Worm (Caenorhabditis elegans) whole organism, L1 larva: ENCODE results near the gene dolk-1.

ENCODE experiments used
- C04F5.9 ChIP-seq: sonication (generic microtip); optimal IDR thresholded peaks from 2 replicates; lab custom pipeline; 2016; ENCODE audit warnings: missing genetic modification characterization, missing compliant biosample characterization
- C16A3.4 ChIP-seq: fragments of 150-350 bp; optimal IDR thresholded peaks from 2 replicates; lab custom pipeline; 2014; ENCODE audit warnings: missing biosample characterization, missing genetic modification characterization
- alr-1 ChIP-seq: fragments of 200-800 bp; sonication (Bioruptor generic); optimal IDR thresholded peaks from 2 replicates; lab custom pipeline; 2018; ENCODE audit warnings: borderline replicate concordance, mild to moderate bottlenecking, missing genetic modification characterization, missing compliant biosample characterization
- aly-2 ChIP-seq: fragments of 150-350 bp; optimal IDR thresholded peaks from 2 replicates; lab custom pipeline; 2014; ENCODE audit warnings: missing biosample characterization, missing genetic modification characterization
- blmp-1 ChIP-seq: fragments of 150-350 bp; optimal IDR thresholded peaks from 2 replicates; lab custom pipeline; 2014; ENCODE audit warnings: missing biosample characterization, missing genetic modification characterization
- ceh-63 ChIP-seq: fragments of 200-800 bp; sonication (Bioruptor generic); optimal IDR thresholded peaks from 2 replicates; lab custom pipeline; 2018; ENCODE audit warnings: mild to moderate bottlenecking, missing genetic modification characterization, missing compliant biosample characterization
- ceh-82 ChIP-seq, 3 experiments: fragments of 150-350 bp in 1 of 3; sonication (generic microtip) in 2 of 3; optimal IDR thresholded peaks; 2 replicates each; lab custom pipeline; 2014 to 2017; ENCODE audit warnings: missing biosample characterization in 3 of 3, missing genetic modification characterization in 3 of 3
- ceh-90 ChIP-seq: sonication (generic microtip); optimal IDR thresholded peaks from 2 replicates; lab custom pipeline; 2016; ENCODE audit warnings: missing genetic modification characterization, missing compliant biosample characterization
- ces-1 ChIP-seq: fragments of 150-350 bp; optimal IDR thresholded peaks from 2 replicates; lab custom pipeline; 2014; ENCODE audit warnings: missing biosample characterization, missing genetic modification reagents, missing genetic modification characterization
- dpl-1 ChIP-seq, 3 experiments: fragments of 150-350 bp in 2 of 3; sonication (generic microtip) in 1 of 3; optimal IDR thresholded peaks; 2 replicates each; lab custom pipeline; 2014 to 2017; ENCODE audit warnings: missing biosample characterization in 3 of 3, missing genetic modification characterization in 3 of 3, missing genetic modification reagents in 3 of 3
- efl-3 ChIP-seq: fragments of 200-800 bp; sonication (Bioruptor generic); optimal IDR thresholded peaks from 2 replicates; lab custom pipeline; 2018; ENCODE audit warnings: mild to moderate bottlenecking, missing genetic modification characterization, missing compliant biosample characterization
- egl-13 ChIP-seq: sonication (generic microtip); optimal IDR thresholded peaks from 2 replicates; lab custom pipeline; 2016; ENCODE audit warnings: missing genotype, missing genetic modification reagents, missing genetic modification characterization, missing compliant biosample characterization
- egl-27 ChIP-seq, 2 experiments: fragments of 150-350 bp in 1 of 2; sonication (generic microtip); optimal IDR thresholded peaks; 3 replicates each; lab custom pipeline; 2017 to 2018; ENCODE audit warnings: missing biosample characterization in 2 of 2, missing genetic modification characterization in 2 of 2, missing genetic modification reagents in 2 of 2
- elt-2 ChIP-seq: sonication (generic microtip); optimal IDR thresholded peaks from 2 replicates; lab custom pipeline; 2016; ENCODE audit warnings: missing genetic modification characterization, mild to moderate bottlenecking, inconsistent platforms, missing compliant biosample characterization, missing genetic modification reagents
- ets-5 ChIP-seq: fragments of 200-800 bp; sonication (Bioruptor generic); IDR thresholded peaks from 2 replicates; pipeline ENCODE4 v1.3.6; 2022; ENCODE audit warnings: missing genetic modification characterization, missing compliant biosample characterization
- fkh-10 ChIP-seq: sonication (generic microtip); optimal IDR thresholded peaks from 2 replicates; lab custom pipeline; 2017; ENCODE audit warnings: missing biosample characterization, missing genetic modification reagents, missing genetic modification characterization
- fkh-8 ChIP-seq: sonication (generic microtip); optimal IDR thresholded peaks from 2 replicates; lab custom pipeline; 2016; ENCODE audit warnings: mild to moderate bottlenecking, missing genetic modification characterization, missing compliant biosample characterization
- fos-1 ChIP-seq: fragments of 150-350 bp; optimal IDR thresholded peaks from 2 replicates; lab custom pipeline; 2014; ENCODE audit warnings: missing biosample characterization, missing genetic modification characterization
- grh-1 ChIP-seq: fragments of 200-800 bp; sonication (Bioruptor generic); IDR thresholded peaks from 2 replicates; pipeline ENCODE4 v1.3.6; 2022; ENCODE audit warnings: missing genetic modification reagents, missing genetic modification characterization, missing compliant biosample characterization
- hlh-17 ChIP-seq: fragments of 200-800 bp; sonication (Bioruptor generic); optimal IDR thresholded peaks from 2 replicates; lab custom pipeline; 2018; ENCODE audit warnings: missing genetic modification characterization, mild to moderate bottlenecking, missing compliant biosample characterization, moderate library complexity, borderline replicate concordance
- hlh-4 ChIP-seq: sonication (generic microtip); optimal IDR thresholded peaks from 2 replicates; lab custom pipeline; 2016; ENCODE audit warnings: mild to moderate bottlenecking, missing genetic modification characterization, missing compliant biosample characterization
- hpl-2 ChIP-seq: fragments of 150-350 bp; optimal IDR thresholded peaks from 2 replicates; lab custom pipeline; 2014; ENCODE audit warnings: missing biosample characterization, missing genetic modification reagents, missing genetic modification characterization
- isw-1 ChIP-seq: fragments of 200-800 bp; sonication (Bioruptor generic); IDR thresholded peaks from 2 replicates; pipeline ENCODE4 v1.3.6; 2022; ENCODE audit warnings: missing genetic modification characterization, missing compliant biosample characterization
- jun-1 ChIP-seq: fragments of 150-350 bp; optimal IDR thresholded peaks from 2 replicates; lab custom pipeline; 2014; ENCODE audit warnings: missing biosample characterization, missing genetic modification reagents, missing genetic modification characterization
- lin-13 ChIP-seq: fragments of 150-350 bp; optimal IDR thresholded peaks from 2 replicates; lab custom pipeline; 2014; ENCODE audit warnings: missing biosample characterization, missing genetic modification reagents, missing genetic modification characterization
- lin-14 ChIP-seq: fragments of 200-800 bp; sonication (Bioruptor generic); optimal IDR thresholded peaks from 2 replicates; lab custom pipeline; 2018; ENCODE audit warnings: mild to moderate bottlenecking, missing genetic modification characterization, moderate library complexity, missing compliant biosample characterization
- lin-15B ChIP-seq: fragments of 150-350 bp; sonication (generic microtip); optimal IDR thresholded peaks from 3 replicates; lab custom pipeline; 2014; ENCODE audit warnings: missing biosample characterization, missing genetic modification characterization
- lsy-2 ChIP-seq, 2 experiments: fragments of 150-350 bp; optimal IDR thresholded peaks; 2 replicates each; lab custom pipeline; 2014; ENCODE audit warnings: missing biosample characterization in 2 of 2, missing genetic modification characterization in 2 of 2
- mab-9 ChIP-seq: fragments of 200-800 bp; sonication (Bioruptor generic); IDR thresholded peaks from 2 replicates; pipeline ENCODE4 v1.3.6; 2022; ENCODE audit warnings: missing genetic modification reagents, missing genetic modification characterization, missing compliant biosample characterization
- mdl-1 ChIP-seq, 2 experiments: fragments of 150-350 bp; optimal IDR thresholded peaks; 2 replicates each; lab custom pipeline; 2014 to 2017; ENCODE audit warnings: missing biosample characterization in 2 of 2, missing genetic modification characterization in 2 of 2, inconsistent platforms in 1 of 2
- mep-1 ChIP-seq: fragments of 150-350 bp; optimal IDR thresholded peaks from 2 replicates; lab custom pipeline; 2014; ENCODE audit warnings: missing biosample characterization, missing genetic modification characterization
- nhr-12 ChIP-seq: sonication (generic microtip); optimal IDR thresholded peaks from 2 replicates; lab custom pipeline; 2017; ENCODE audit warnings: missing biosample characterization, missing genetic modification characterization
- nhr-19 ChIP-seq: fragments of 200-800 bp; sonication (Bioruptor generic); conservative IDR thresholded peaks from 2 replicates; pipeline ENCODE4 v1.3.6; 2022; ENCODE audit warnings: missing genetic modification characterization, missing compliant biosample characterization
- nhr-28 ChIP-seq: fragments of 150-350 bp; optimal IDR thresholded peaks from 2 replicates; lab custom pipeline; 2014; ENCODE audit warnings: missing biosample characterization, missing genetic modification characterization
- nhr-71 ChIP-seq: sonication (generic microtip); optimal IDR thresholded peaks from 2 replicates; lab custom pipeline; 2016; ENCODE audit warnings: mild to moderate bottlenecking, missing genetic modification characterization, moderate library complexity, missing compliant biosample characterization
- nhr-76 ChIP-seq: sonication (generic microtip); optimal IDR thresholded peaks from 2 replicates; lab custom pipeline; 2017; ENCODE audit warnings: missing biosample characterization, missing genetic modification characterization
- nhr-77 ChIP-seq: fragments of 150-350 bp; optimal IDR thresholded peaks from 2 replicates; lab custom pipeline; 2014; ENCODE audit warnings: missing biosample characterization, missing genetic modification characterization
- nhr-85 ChIP-seq: sonication (generic microtip); peaks from one replicate; lab custom pipeline; 2016; ENCODE audit warnings: missing genetic modification characterization, inconsistent platforms, missing compliant biosample characterization
- nhr-90 ChIP-seq: sonication (generic microtip); optimal IDR thresholded peaks from 2 replicates; lab custom pipeline; 2016; ENCODE audit warnings: mild to moderate bottlenecking, missing genetic modification characterization, missing compliant biosample characterization; ENCODE audit not compliant: poor library complexity
- snu-23 ChIP-seq: sonication (generic microtip); optimal IDR thresholded peaks from 2 replicates; lab custom pipeline; 2016; ENCODE audit warnings: missing genetic modification characterization, missing compliant biosample characterization
- sox-4 ChIP-seq: sonication (generic microtip); optimal IDR thresholded peaks from 2 replicates; lab custom pipeline; 2016; ENCODE audit warnings: missing genetic modification characterization, missing compliant biosample characterization
- sptf-1 ChIP-seq: fragments of 150-350 bp; optimal IDR thresholded peaks from 2 replicates; lab custom pipeline; 2014; ENCODE audit warnings: missing biosample characterization, missing genetic modification characterization
- sup-37 ChIP-seq: fragments of 200-800 bp; sonication (Bioruptor generic); optimal IDR thresholded peaks from 2 replicates; lab custom pipeline; 2018; ENCODE audit warnings: mild to moderate bottlenecking, missing genetic modification characterization, missing compliant biosample characterization
- swsn-7 ChIP-seq: sonication (generic microtip); optimal IDR thresholded peaks from 2 replicates; lab custom pipeline; 2016; ENCODE audit warnings: missing genetic modification characterization, missing compliant biosample characterization
- tlp-1 ChIP-seq: fragments of 150-350 bp; optimal IDR thresholded peaks from 2 replicates; lab custom pipeline; 2014; ENCODE audit warnings: missing biosample characterization, missing genetic modification characterization
- unc-30 ChIP-seq: sonication (generic microtip); optimal IDR thresholded peaks from 2 replicates; lab custom pipeline; 2017; ENCODE audit warnings: missing biosample characterization, missing genetic modification characterization
- unc-62 ChIP-seq: fragments of 150-350 bp; optimal IDR thresholded peaks from 2 replicates; lab custom pipeline; 2014; ENCODE audit warnings: missing biosample characterization, missing genetic modification reagents, missing genetic modification characterization
- xbp-1 ChIP-seq: sonication (generic microtip); optimal IDR thresholded peaks from 2 replicates; lab custom pipeline; 2016; ENCODE audit warnings: missing genetic modification characterization, missing compliant biosample characterization
- zag-1 ChIP-seq: fragments of 150-350 bp; optimal IDR thresholded peaks from 2 replicates; lab custom pipeline; 2014; ENCODE audit warnings: missing biosample characterization, missing genetic modification characterization
- ztf-11 ChIP-seq, 2 experiments: sonication (generic microtip); optimal IDR thresholded peaks; 2 replicates each; lab custom pipeline; 2016 to 2017; ENCODE audit warnings: missing genetic modification characterization in 2 of 2, missing biosample characterization in 1 of 2, missing compliant biosample characterization in 1 of 2

Gene dolk-1

DNA sequence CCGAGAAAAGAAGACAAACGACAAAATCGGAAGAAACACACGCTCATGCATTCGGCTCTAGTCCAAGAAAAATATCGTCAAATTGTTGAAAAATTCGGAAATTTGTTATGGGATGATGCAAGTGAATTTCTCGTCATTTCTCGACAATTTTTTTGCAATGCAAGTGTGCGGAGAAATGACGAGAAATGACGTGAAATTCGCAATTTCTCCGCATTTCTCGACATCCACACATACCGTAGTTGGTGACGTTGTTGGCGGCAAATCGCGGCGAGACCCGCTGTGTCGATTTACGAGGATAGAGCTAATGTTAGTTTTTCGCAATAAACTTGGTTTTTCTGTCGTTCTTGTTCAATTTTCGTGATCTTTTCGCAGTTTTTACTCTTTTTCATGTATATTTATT lies 5.8 kb upstream of the dolk-1 start:
- TF ChIP-seq C04F5.9 = peak; percentile 97
- TF ChIP-seq lsy-2 (tag; optimal IDR thresholded peaks at IDR 0.05; lab: Kevin White, UChicago) = peak in 1 of 2 experiments; percentile 2
- TF ChIP-seq, all 84 proteins: peak for 2; not testable (repeated sequence) for 82

DNA sequence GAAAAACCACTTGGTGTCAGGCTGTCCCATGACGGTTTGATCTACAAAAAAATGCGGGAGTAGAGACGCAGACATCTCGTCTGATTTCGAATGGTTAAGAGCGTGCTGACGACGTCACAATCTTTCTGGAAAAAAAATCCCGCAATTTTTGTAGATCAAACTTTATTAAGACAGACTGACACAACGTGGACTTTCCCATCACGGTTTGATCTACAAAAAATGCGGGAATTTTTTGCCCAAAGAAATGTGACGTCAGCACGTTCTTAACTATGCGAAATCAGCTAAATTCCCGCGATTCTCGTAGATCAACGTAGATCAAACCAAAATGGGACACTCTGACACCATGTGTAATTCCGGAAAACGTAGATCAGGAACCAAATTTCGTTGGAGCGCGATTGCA lies 5.1 kb upstream of the dolk-1 start:
- no peak for TF ChIP-seq ets-5 (GFP tag; lab: Robert Waterston, UW)
- TF ChIP-seq mab-9 (GFP tag; lab: Robert Waterston, UW) = no peak
- no peak for TF ChIP-seq mdl-1 (tag; optimal IDR thresholded peaks at IDR 0.05; lab: Kevin White, UChicago)
- no peak for TF ChIP-seq fos-1
- no peak for TF ChIP-seq ztf-11 (tag; optimal IDR thresholded peaks at IDR 0.05; lab: Kevin White, UChicago)
- no peak for TF ChIP-seq hpl-2
- no peak for TF ChIP-seq nhr-85 (tag; lab: Kevin White, UChicago)
- TF ChIP-seq efl-3 (GFP tag; lab: Kevin White, UChicago) = no peak
- TF ChIP-seq lin-15B (tag; lab: Kevin White, UChicago) = no peak
- TF ChIP-seq unc-62 (GFP tag; lab: Kevin White, UChicago) = no peak
- TF ChIP-seq, all 84 proteins: peak for 0

DNA sequence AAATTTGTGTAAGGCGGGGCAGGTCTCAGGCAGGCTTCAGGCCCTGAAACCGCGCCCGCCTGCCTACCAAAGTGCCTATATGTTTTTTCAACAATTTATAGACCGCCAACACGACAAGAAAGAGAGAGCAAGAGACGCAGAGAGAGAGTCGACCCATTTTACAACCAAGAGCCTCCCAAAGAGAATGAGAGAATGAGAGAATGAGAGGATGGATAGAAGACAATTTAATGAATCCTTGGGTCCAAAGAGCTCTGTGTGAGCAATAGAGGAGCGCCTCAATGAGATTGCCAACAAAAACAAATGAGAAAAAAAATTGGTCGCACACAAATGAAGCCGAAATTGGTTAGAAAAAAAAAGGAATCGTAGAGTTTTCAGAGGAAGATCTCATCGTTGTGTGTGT lies 4.5 kb upstream of the dolk-1 start:
- no peak for TF ChIP-seq hlh-4 (tag; lab: Kevin White, UChicago)
- no peak for TF ChIP-seq mab-9 (GFP tag; lab: Robert Waterston, UW)
- no peak for TF ChIP-seq sox-4 (tag; lab: Kevin White, UChicago)
- no peak for TF ChIP-seq elt-2
- no peak for TF ChIP-seq ceh-63 (GFP tag; lab: Kevin White, UChicago)
- TF ChIP-seq C16A3.4 = no peak
- TF ChIP-seq fkh-10 = no peak
- TF ChIP-seq ceh-82 (tag; optimal IDR thresholded peaks at IDR 0.05; lab: Kevin White, UChicago) = no peak
- no peak for TF ChIP-seq isw-1 (GFP tag; lab: Robert Waterston, UW)
- no peak for TF ChIP-seq mep-1 (tag; lab: Kevin White, UChicago)
- TF ChIP-seq nhr-19 (GFP tag; lab: Robert Waterston, UW) = no peak
- no peak for TF ChIP-seq xbp-1 (tag; lab: Kevin White, UChicago)
- no peak for TF ChIP-seq nhr-28 (tag; lab: Kevin White, UChicago)
- no peak for TF ChIP-seq nhr-77 (tag; lab: Kevin White, UChicago)
- TF ChIP-seq unc-30 = no peak
- TF ChIP-seq nhr-85 (tag; lab: Kevin White, UChicago) = no peak
- peak; percentile 50 for TF ChIP-seq nhr-71 (tag; lab: Kevin White, UChicago)
- TF ChIP-seq jun-1 = no peak
- TF ChIP-seq nhr-90 = no peak
- TF ChIP-seq hlh-17 (GFP tag; lab: Kevin White, UChicago) = no peak
- no peak for TF ChIP-seq egl-13 (tag; lab: Kevin White, UChicago)
- no peak for TF ChIP-seq fkh-8 (tag; lab: Kevin White, UChicago)
- no peak for TF ChIP-seq C04F5.9
- TF ChIP-seq zag-1 (tag; lab: Kevin White, UChicago) = no peak
- TF ChIP-seq egl-27 (tag; optimal IDR thresholded peaks at IDR 0.05; lab: Kevin White, UChicago) = no peak
- TF ChIP-seq sup-37 (GFP tag; lab: Kevin White, UChicago) = no peak
- peak; percentile 50 for TF ChIP-seq lin-14 (GFP tag; lab: Kevin White, UChicago)
- no peak for TF ChIP-seq tlp-1
- no peak for TF ChIP-seq ces-1 (GFP tag; lab: Kevin White, UChicago)
- no peak for TF ChIP-seq blmp-1 (tag; lab: Kevin White, UChicago)
- no peak for TF ChIP-seq sptf-1 (tag; lab: Kevin White, UChicago)
- no peak for TF ChIP-seq nhr-12 (tag; lab: Kevin White, UChicago)
- TF ChIP-seq ceh-90 (tag; lab: Kevin White, UChicago) = no peak
- no peak for TF ChIP-seq grh-1 (GFP tag; lab: Robert Waterston, UW)
- TF ChIP-seq snu-23 = peak; percentile 19
- no peak for TF ChIP-seq swsn-7 (tag; lab: Kevin White, UChicago)
- TF ChIP-seq nhr-76 (tag; lab: Kevin White, UChicago) = no peak
- no peak for TF ChIP-seq alr-1 (tag; lab: Kevin White, UChicago)
- no peak for TF ChIP-seq ets-5 (GFP tag; lab: Robert Waterston, UW)
- no peak for TF ChIP-seq aly-2 (tag; lab: Kevin White, UChicago)
- no peak for TF ChIP-seq dpl-1 (GFP tag; optimal IDR thresholded peaks at IDR 0.05; lab: Kevin White, UChicago)
- TF ChIP-seq fos-1 = no peak
- TF ChIP-seq lin-13 (GFP tag; lab: Kevin White, UChicago) = no peak
